Fruit fly (Drosophila melanogaster): ENCODE data around the gene tzn.
A peak's percentile ranks its signal among the peaks of the same experiment; 100 is the strongest.

tzn gene

dm6 chr3L:20787835-20788380 lies 10.5 kb upstream of the tzn start, which contains the start of gene CG11396:
Gene CG11396, minus strand, starts transcription at chr3L:20788137.
- TF ChIP-seq Mnt (GFP tag; optimal IDR thresholded peaks at IDR 0.05) (no peak), bab1 (GFP tag; optimal IDR thresholded peaks at IDR 0.05) (peak; percentile 34)

- TF ChIP-seq CG7101 (tag; optimal IDR thresholded peaks at IDR 0.05) = no peak
- no peak for TF ChIP-seq Hr96 (GFP tag; optimal IDR thresholded peaks at IDR 0.05)
- no peak for TF ChIP-seq bab1 (GFP tag; optimal IDR thresholded peaks at IDR 0.05)
- no peak for TF ChIP-seq cic (GFP tag; optimal IDR thresholded peaks at IDR 0.05)
- no peak for TF ChIP-seq CG33017 (tag; optimal IDR thresholded peaks at IDR 0.05)
- TF ChIP-seq toe (GFP tag; optimal IDR thresholded peaks at IDR 0.05) = no peak
- TF ChIP-seq Crg-1 (GFP tag; optimal IDR thresholded peaks at IDR 0.05) = no peak
- TF ChIP-seq cnc (optimal IDR thresholded peaks at IDR 0.05) = no peak
- no peak for TF ChIP-seq pad (GFP tag; optimal IDR thresholded peaks at IDR 0.05)
- no peak for TF ChIP-seq Clk (GFP tag; optimal IDR thresholded peaks at IDR 0.05)
- no peak for TF ChIP-seq CG12768 (GFP tag; optimal IDR thresholded peaks at IDR 0.05)
- no peak for TF ChIP-seq CG11617 (GFP tag; optimal IDR thresholded peaks at IDR 0.05)
- TF ChIP-seq ovo (GFP tag; optimal IDR thresholded peaks at IDR 0.05) = no peak
- no peak for TF ChIP-seq CG1620 (GFP tag; optimal IDR thresholded peaks at IDR 0.05)
- TF ChIP-seq Mnt (GFP tag; optimal IDR thresholded peaks at IDR 0.05) = no peak
- no peak for TF ChIP-seq CG7045 (GFP tag; optimal IDR thresholded peaks at IDR 0.05)
- no peak for TF ChIP-seq tj (GFP tag; optimal IDR thresholded peaks at IDR 0.05)
- no peak for TF ChIP-seq kay (GFP tag; ENCODE audit: borderline replicate concordance)
- TF ChIP-seq CG14711 (tag; optimal IDR thresholded peaks at IDR 0.05) = no peak
These were observed 9.1 kb upstream of the tzn start for dm6 chr3L:20789299-20789698.

- peak; percentile 13 for TF ChIP-seq ovo (GFP tag; optimal IDR thresholded peaks at IDR 0.05)
- no peak for TF ChIP-seq CG7045 (GFP tag; optimal IDR thresholded peaks at IDR 0.05)
- peak; percentile 41 for TF ChIP-seq CG11617 (GFP tag; optimal IDR thresholded peaks at IDR 0.05)
- TF ChIP-seq kay (GFP tag; ENCODE audit: borderline replicate concordance) = no peak
- no peak for TF ChIP-seq CG33017 (tag; optimal IDR thresholded peaks at IDR 0.05)
- TF ChIP-seq CG7101 (tag; optimal IDR thresholded peaks at IDR 0.05) = peak; percentile 10
- no peak for TF ChIP-seq cic (GFP tag; optimal IDR thresholded peaks at IDR 0.05)
- TF ChIP-seq tj (GFP tag; optimal IDR thresholded peaks at IDR 0.05) = peak; percentile 62
- no peak for TF ChIP-seq CG1620 (GFP tag; optimal IDR thresholded peaks at IDR 0.05)
- TF ChIP-seq CG12768 (GFP tag; optimal IDR thresholded peaks at IDR 0.05) = no peak
- peak; percentile 22 for TF ChIP-seq Mnt (GFP tag; optimal IDR thresholded peaks at IDR 0.05)
- TF ChIP-seq CG14711 (tag; optimal IDR thresholded peaks at IDR 0.05) = no peak
- TF ChIP-seq pad (GFP tag; optimal IDR thresholded peaks at IDR 0.05) = peak; percentile 34
- peak; percentile 20 for TF ChIP-seq Crg-1 (GFP tag; optimal IDR thresholded peaks at IDR 0.05)
- no peak for TF ChIP-seq toe (GFP tag; optimal IDR thresholded peaks at IDR 0.05)
- peak; percentile 29 for TF ChIP-seq Hr96 (GFP tag; optimal IDR thresholded peaks at IDR 0.05)
- TF ChIP-seq bab1 (GFP tag; optimal IDR thresholded peaks at IDR 0.05) = peak; percentile 43
- no peak for TF ChIP-seq Clk (GFP tag; optimal IDR thresholded peaks at IDR 0.05)
- no peak for TF ChIP-seq cnc (optimal IDR thresholded peaks at IDR 0.05)
- TF ChIP-seq CG5204 (GFP tag; optimal IDR thresholded peaks at IDR 0.05) = no peak
These were observed 5.8 kb upstream of the tzn start, which contains the start of gene Six4 for dm6 chr3L:20792693-20793092. Gene Six4, minus strand, starts transcription at chr3L:20792777.

- no peak for TF ChIP-seq kay (GFP tag; ENCODE audit: borderline replicate concordance)
- TF ChIP-seq CG5204 (GFP tag; optimal IDR thresholded peaks at IDR 0.05) = no peak
- TF ChIP-seq Crg-1 (GFP tag; optimal IDR thresholded peaks at IDR 0.05) = no peak
- TF ChIP-seq CG7045 (GFP tag; optimal IDR thresholded peaks at IDR 0.05) = no peak
- TF ChIP-seq CG7101 (tag; optimal IDR thresholded peaks at IDR 0.05) = no peak
- no peak for TF ChIP-seq tj (GFP tag; optimal IDR thresholded peaks at IDR 0.05)
- no peak for TF ChIP-seq CG14711 (tag; optimal IDR thresholded peaks at IDR 0.05)
- TF ChIP-seq pad (GFP tag; optimal IDR thresholded peaks at IDR 0.05) = no peak
- TF ChIP-seq CG1620 (GFP tag; optimal IDR thresholded peaks at IDR 0.05) = no peak
- no peak for TF ChIP-seq Clk (GFP tag; optimal IDR thresholded peaks at IDR 0.05)
- no peak for TF ChIP-seq bab1 (GFP tag; optimal IDR thresholded peaks at IDR 0.05)
- TF ChIP-seq Hr96 (GFP tag; optimal IDR thresholded peaks at IDR 0.05) = no peak
- TF ChIP-seq CG11617 (GFP tag; optimal IDR thresholded peaks at IDR 0.05) = no peak
- TF ChIP-seq toe (GFP tag; optimal IDR thresholded peaks at IDR 0.05) = no peak
- no peak for TF ChIP-seq cic (GFP tag; optimal IDR thresholded peaks at IDR 0.05)
- no peak for TF ChIP-seq CG33017 (tag; optimal IDR thresholded peaks at IDR 0.05)
- no peak for TF ChIP-seq Mnt (GFP tag; optimal IDR thresholded peaks at IDR 0.05)
- no peak for TF ChIP-seq CG12768 (GFP tag; optimal IDR thresholded peaks at IDR 0.05)
These were observed 1.7 kb upstream of the tzn start for dm6 chr3L:20796757-20797156.

dm6 chr3L:20797379-20797778 lies 1.1 kb upstream of the tzn start:
- TF ChIP-seq cnc (optimal IDR thresholded peaks at IDR 0.05) = no peak
- TF ChIP-seq CG12768 (GFP tag; optimal IDR thresholded peaks at IDR 0.05) = no peak
- TF ChIP-seq pad (GFP tag; optimal IDR thresholded peaks at IDR 0.05) = no peak
- no peak for TF ChIP-seq CG7101 (tag; optimal IDR thresholded peaks at IDR 0.05)
- TF ChIP-seq Hr96 (GFP tag; optimal IDR thresholded peaks at IDR 0.05) = no peak
- TF ChIP-seq CG14711 (tag; optimal IDR thresholded peaks at IDR 0.05) = no peak
- no peak for TF ChIP-seq CG11617 (GFP tag; optimal IDR thresholded peaks at IDR 0.05)
- TF ChIP-seq Mnt (GFP tag; optimal IDR thresholded peaks at IDR 0.05) = no peak
- TF ChIP-seq Crg-1 (GFP tag; optimal IDR thresholded peaks at IDR 0.05) = no peak

- TF ChIP-seq Clk (GFP tag; optimal IDR thresholded peaks at IDR 0.05) = no peak
- TF ChIP-seq bab1 (GFP tag; optimal IDR thresholded peaks at IDR 0.05) = peak; percentile 23
- TF ChIP-seq tj (GFP tag; optimal IDR thresholded peaks at IDR 0.05) = peak; percentile 2
- no peak for TF ChIP-seq ovo (GFP tag; optimal IDR thresholded peaks at IDR 0.05)
These were observed 1.8 kb downstream of the tzn start, which contains the start of gene Spc105R for dm6 chr3L:20800208-20800607. Gene Spc105R, plus strand, starts transcription at chr3L:20800410.
